Worm (Caenorhabditis elegans) whole organism, early embryonic: ENCODE data around the gene nlp-1.

Source experiments
- F13C5.2 ChIP-seq: sonication (generic microtip); optimal IDR thresholded peaks from 2 replicates; lab custom pipeline; 2017; ENCODE audit warnings: mild to moderate bottlenecking, missing genetic modification characterization, inconsistent platforms, missing compliant biosample characterization
- aly-1 ChIP-seq: sonication (generic microtip); optimal IDR thresholded peaks from 2 replicates; lab custom pipeline; 2016; ENCODE audit warnings: missing genetic modification characterization, missing compliant biosample characterization
- ama-1 ChIP-seq: fragments of 150-350 bp; optimal IDR thresholded peaks from 2 replicates; lab custom pipeline; 2014
- ceh-13 ChIP-seq: fragments of 200-800 bp; sonication (Bioruptor generic); optimal IDR thresholded peaks from 2 replicates; lab custom pipeline; 2018; ENCODE audit warnings: mild to moderate bottlenecking, missing genetic modification characterization, missing compliant biosample characterization
- ceh-36 ChIP-seq: sonication (generic microtip); optimal IDR thresholded peaks from 2 replicates; lab custom pipeline; 2016; ENCODE audit warnings: missing genetic modification characterization, inconsistent platforms, missing compliant biosample characterization
- ets-7 ChIP-seq: sonication (generic microtip); optimal IDR thresholded peaks from 2 replicates; lab custom pipeline; 2016; ENCODE audit warnings: missing genotype, missing genetic modification characterization, missing compliant biosample characterization
- flt-1 ChIP-seq: fragments of 200-800 bp; sonication (Bioruptor generic); IDR thresholded peaks from 2 replicates; pipeline ENCODE4 v1.3.6; 2022; ENCODE audit warnings: missing genetic modification characterization, missing compliant biosample characterization
- hmbx-1 ChIP-seq: sonication (generic microtip); optimal IDR thresholded peaks from 2 replicates; lab custom pipeline; 2016; ENCODE audit warnings: mild to moderate bottlenecking, missing genetic modification characterization, missing compliant biosample characterization
- hmg-4 ChIP-seq: fragments of 200-800 bp; sonication (Bioruptor generic); optimal IDR thresholded peaks from 2 replicates; lab custom pipeline; 2018; ENCODE audit warnings: mild to moderate bottlenecking, missing genetic modification characterization, missing compliant biosample characterization
- hnd-1 ChIP-seq: sonication (generic microtip); optimal IDR thresholded peaks from 2 replicates; lab custom pipeline; 2016; ENCODE audit warnings: missing genetic modification characterization, missing compliant biosample characterization
- pes-1 ChIP-seq: fragments of 200-800 bp; sonication (Bioruptor generic); IDR thresholded peaks from 2 replicates; pipeline ENCODE4 v1.3.6; 2022; ENCODE audit warnings: missing genetic modification reagents, missing genetic modification characterization, missing compliant biosample characterization
- tbx-11 ChIP-seq: fragments of 200-800 bp; sonication (Bioruptor generic); IDR thresholded peaks from 2 replicates; pipeline ENCODE4 v1.3.6; 2022; ENCODE audit warnings: missing genetic modification characterization, missing compliant biosample characterization
- tbx-37 ChIP-seq: fragments of 200-800 bp; sonication (Bioruptor generic); conservative IDR thresholded peaks from 2 replicates; pipeline ENCODE4 v1.3.6; 2022; ENCODE audit warnings: missing genetic modification reagents, missing genetic modification characterization, missing compliant biosample characterization
- tra-4 ChIP-seq: sonication (generic microtip); optimal IDR thresholded peaks from 2 replicates; lab custom pipeline; 2017; ENCODE audit warnings: missing genetic modification characterization, missing compliant biosample characterization

DNA sequence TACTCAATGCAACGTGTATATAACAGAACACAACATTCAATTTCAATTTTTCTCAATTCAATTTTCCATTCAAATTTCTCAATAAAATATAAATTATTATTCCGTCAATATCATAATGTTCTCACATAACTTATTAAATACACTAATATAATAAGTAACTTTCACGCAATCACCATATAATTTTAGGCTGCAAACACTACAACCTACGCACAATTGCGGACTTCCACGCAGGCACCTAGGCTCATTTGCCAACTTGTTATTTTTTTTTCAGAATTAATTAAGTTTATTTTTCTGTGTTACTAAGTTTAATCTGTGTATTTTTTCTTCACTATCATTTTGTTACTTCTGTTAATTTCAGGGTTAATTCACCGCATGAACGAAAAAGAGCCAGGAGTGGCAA lies 45.0 kb downstream of the nlp-1 start, which contains the start of gene F47B7.2:
- TF ChIP-seq F13C5.2 (tag; lab: Kevin White, UChicago) (peak; percentile 8), hnd-1 (tag; lab: Kevin White, UChicago) (no peak), ceh-13 (no peak), aly-1 (tag; lab: Kevin White, UChicago) (no peak), ama-1 (lab: Kevin White, UChicago) (no peak), tbx-11 (no peak), flt-1 (GFP tag; lab: Robert Waterston, UW) (no peak), ceh-36 (tag; lab: Kevin White, UChicago) (no peak), tbx-37 (no peak), ets-7 (tag; lab: Kevin White, UChicago) (no peak), hmg-4 (GFP tag; lab: Kevin White, UChicago) (no peak), hmbx-1 (tag; lab: Kevin White, UChicago) (no peak), tra-4 (tag; lab: Kevin White, UChicago) (no peak), pes-1 (GFP tag; lab: Robert Waterston, UW) (peak; percentile 16; the same call in 1 of the 2 replicates)
